Worm (Caenorhabditis elegans) whole organism, young adult: ENCODE results near the gene Y40C5A.4.

ENCODE experiments used
- B0261.1 ChIP-seq: sonication (generic microtip); optimal IDR thresholded peaks from 2 replicates; lab custom pipeline; 2016; ENCODE audit warnings: mild to moderate bottlenecking, missing genetic modification characterization, moderate library complexity, missing compliant biosample characterization
- B0336.3 ChIP-seq: fragments of 200-800 bp; sonication (Bioruptor generic); IDR thresholded peaks from 2 replicates; pipeline ENCODE4 v1.3.6; 2022; ENCODE audit warnings: missing genetic modification characterization, missing compliant biosample characterization
- F33H1.4 ChIP-seq: fragments of 200-800 bp; sonication (Bioruptor generic); IDR thresholded peaks from 2 replicates; pipeline ENCODE4 v1.3.6; 2022; ENCODE audit warnings: missing genetic modification reagents, missing genetic modification characterization, missing compliant biosample characterization
- F37B4.10 ChIP-seq: fragments of 200-800 bp; sonication (Bioruptor generic); IDR thresholded peaks from 2 replicates; pipeline ENCODE4 v1.3.6; 2022; ENCODE audit warnings: missing genetic modification characterization, missing compliant biosample characterization
- F55B11.4 ChIP-seq: sonication (generic microtip); optimal IDR thresholded peaks from 2 replicates; lab custom pipeline; 2016; ENCODE audit warnings: missing compliant biosample characterization, missing genetic modification characterization, borderline replicate concordance; ENCODE audit not compliant: insufficient read depth
- F57A8.1 ChIP-seq: fragments of 200-800 bp; sonication (Bioruptor generic); optimal IDR thresholded peaks from 2 replicates; lab custom pipeline; 2018; ENCODE audit warnings: mild to moderate bottlenecking, missing genetic modification characterization, moderate library complexity, missing compliant biosample characterization
- T07F8.4 ChIP-seq: sonication (generic microtip); optimal IDR thresholded peaks from 2 replicates; lab custom pipeline; 2016; ENCODE audit warnings: mild to moderate bottlenecking, missing genetic modification characterization, moderate library complexity, missing compliant biosample characterization
- Y79H2A.3 ChIP-seq: fragments of 200-800 bp; sonication (Bioruptor generic); conservative IDR thresholded peaks from 2 replicates; pipeline ENCODE4 v1.3.6; 2022; ENCODE audit warnings: missing genetic modification reagents, missing genetic modification characterization, missing compliant biosample characterization
- atf-7 ChIP-seq: sonication (generic microtip); optimal IDR thresholded peaks from 2 replicates; lab custom pipeline; 2017; ENCODE audit warnings: mild to moderate bottlenecking, missing genetic modification characterization, missing compliant biosample characterization
- attf-5 ChIP-seq: fragments of 200-800 bp; sonication (Bioruptor generic); optimal IDR thresholded peaks from 2 replicates; lab custom pipeline; 2018; ENCODE audit warnings: mild to moderate bottlenecking, missing genetic modification characterization, missing compliant biosample characterization
- cebp-1 ChIP-seq, 2 experiments: fragments of 200-800 bp in 1 of 2; sonication (Bioruptor generic) in 1 of 2; sonication (generic microtip) in 1 of 2; IDR thresholded peaks in 1 of 2; optimal IDR thresholded peaks in 1 of 2; 2 replicates each; pipeline versions ENCODE4 v1.3.6 to Lab custom; 2017 to 2022; ENCODE audit warnings: missing compliant biosample characterization in 2 of 2, missing genetic modification characterization in 2 of 2, mild to moderate bottlenecking in 1 of 2, missing genetic modification reagents in 1 of 2, moderate library complexity in 1 of 2
- chd-7 ChIP-seq: sonication (generic microtip); optimal IDR thresholded peaks from 2 replicates; lab custom pipeline; 2016; ENCODE audit warnings: mild to moderate bottlenecking, missing genetic modification characterization, moderate library complexity, missing compliant biosample characterization
- dox-1 ChIP-seq: fragments of 200-800 bp; sonication (Bioruptor generic); IDR thresholded peaks from 2 replicates; pipeline ENCODE4 v1.3.6; 2022; ENCODE audit warnings: missing genetic modification reagents, missing genetic modification characterization, missing compliant biosample characterization
- dpl-1 ChIP-seq: fragments of 150-350 bp; optimal IDR thresholded peaks from 2 replicates; lab custom pipeline; 2014; ENCODE audit warnings: missing biosample characterization, missing genetic modification reagents, missing genetic modification characterization
- ets-4 ChIP-seq: fragments of 200-800 bp; sonication (Bioruptor generic); optimal IDR thresholded peaks from 2 replicates; lab custom pipeline; 2018; ENCODE audit warnings: mild to moderate bottlenecking, missing genetic modification characterization, missing compliant biosample characterization
- fkh-3 ChIP-seq: sonication (generic microtip); optimal IDR thresholded peaks from 2 replicates; lab custom pipeline; 2016; ENCODE audit warnings: mild to moderate bottlenecking, missing genetic modification characterization, missing compliant biosample characterization
- hlh-26 ChIP-seq: fragments of 200-800 bp; sonication (Bioruptor generic); conservative IDR thresholded peaks from 2 replicates; pipeline ENCODE4 v1.3.6; 2022; ENCODE audit warnings: missing genetic modification reagents, missing genetic modification characterization, missing compliant biosample characterization
- hsf-1 ChIP-seq: fragments of 200-800 bp; sonication (Bioruptor generic); IDR thresholded peaks from 2 replicates; pipeline ENCODE4 v1.3.6; 2022; ENCODE audit warnings: missing genetic modification reagents, missing genetic modification characterization, missing compliant biosample characterization
- lin-54 ChIP-seq: fragments of 200-800 bp; sonication (Bioruptor generic); optimal IDR thresholded peaks from 2 replicates; lab custom pipeline; 2018; ENCODE audit warnings: mild to moderate bottlenecking, missing genetic modification characterization, missing compliant biosample characterization
- madf-10 ChIP-seq: sonication (generic microtip); optimal IDR thresholded peaks from 2 replicates; lab custom pipeline; 2016; ENCODE audit warnings: mild to moderate bottlenecking, missing genetic modification characterization, missing compliant biosample characterization
- nfya-1 ChIP-seq: sonication (generic microtip); optimal IDR thresholded peaks from 2 replicates; lab custom pipeline; 2017; ENCODE audit warnings: antibody characterized with exemption, missing compliant biosample characterization, missing genetic modification characterization, borderline replicate concordance; ENCODE audit not compliant: insufficient read depth
- nfya-2 ChIP-seq: fragments of 200-800 bp; sonication (Bioruptor generic); IDR thresholded peaks from 2 replicates; pipeline ENCODE4 v1.3.6; 2022; ENCODE audit warnings: missing genetic modification reagents, missing genetic modification characterization, missing compliant biosample characterization
- nhr-27 ChIP-seq: fragments of 200-800 bp; sonication (Bioruptor generic); optimal IDR thresholded peaks from 2 replicates; lab custom pipeline; 2018; ENCODE audit warnings: mild to moderate bottlenecking, missing genetic modification characterization, moderate library complexity, missing compliant biosample characterization
- nhr-80 ChIP-seq: sonication (generic microtip); optimal IDR thresholded peaks from 2 replicates; lab custom pipeline; 2016; ENCODE audit warnings: missing genetic modification characterization, missing compliant biosample characterization
- rcor-1 ChIP-seq: fragments of 200-800 bp; sonication (Bioruptor generic); IDR thresholded peaks from 2 replicates; pipeline ENCODE4 v1.3.6; 2022; ENCODE audit warnings: missing genetic modification reagents, missing genetic modification characterization, missing compliant biosample characterization
- snpc-1.1 ChIP-seq: sonication (generic microtip); optimal IDR thresholded peaks from 2 replicates; lab custom pipeline; 2017; ENCODE audit warnings: missing genetic modification characterization, mild to moderate bottlenecking, missing compliant biosample characterization, antibody characterized with exemption, moderate library complexity, missing genotype, missing genetic modification reagents; ENCODE audit not compliant: insufficient read depth
- sptf-2 ChIP-seq: fragments of 200-800 bp; sonication (Bioruptor generic); optimal IDR thresholded peaks from 2 replicates; lab custom pipeline; 2018; ENCODE audit warnings: mild to moderate bottlenecking, missing genetic modification characterization, missing compliant biosample characterization
- tbx-9 ChIP-seq: sonication (generic microtip); optimal IDR thresholded peaks from 2 replicates; lab custom pipeline; 2016; ENCODE audit warnings: borderline replicate concordance, missing genetic modification characterization, inconsistent platforms, missing compliant biosample characterization
- unc-62 ChIP-seq: fragments of 150-350 bp; optimal IDR thresholded peaks from 2 replicates; lab custom pipeline; 2014; ENCODE audit warnings: missing biosample characterization, missing genetic modification reagents, missing genetic modification characterization
- ztf-26 ChIP-seq: sonication (generic microtip); optimal IDR thresholded peaks from 2 replicates; lab custom pipeline; 2017; ENCODE audit warnings: missing genetic modification characterization, missing compliant biosample characterization
- ztf-6 ChIP-seq: fragments of 200-800 bp; sonication (Bioruptor generic); IDR thresholded peaks from 2 replicates; pipeline ENCODE4 v1.3.6; 2022; ENCODE audit warnings: missing genetic modification reagents, missing genetic modification characterization, missing compliant biosample characterization

The Y40C5A.4 gene

ce11 chrIV:7338042-7338441 lies 26.9 kb downstream of the Y40C5A.4 start:
- no peak for TF ChIP-seq tbx-9 (tag; lab: Kevin White, UChicago)
- 0 out of 2 replicates have a peak, but pooled peaks have one; percentile 21 for TF ChIP-seq hsf-1 (GFP tag; lab: Robert Waterston, UW)

ce11 chrIV:7332695-7333094 lies 32.2 kb downstream of the Y40C5A.4 start, which contains the start of gene ocr-4:
ocr-4 (minus strand) TSS chrIV:7332795.
- no peak for TF ChIP-seq cebp-1 (GFP tag; IDR thresholded peaks at IDR 0.05; lab: Robert Waterston, UW)
- TF ChIP-seq cebp-1 (tag; optimal IDR thresholded peaks at IDR 0.05; lab: Kevin White, UChicago), result no peak
- TF ChIP-seq lin-54 (GFP tag; lab: Kevin White, UChicago), result no peak
- no peak for TF ChIP-seq atf-7 (tag; lab: Kevin White, UChicago)
- no peak for TF ChIP-seq attf-5 (GFP tag; lab: Kevin White, UChicago)
- TF ChIP-seq nhr-27, result no peak
- no peak for TF ChIP-seq F33H1.4 (GFP tag; lab: Robert Waterston, UW)
- TF ChIP-seq dpl-1 (GFP tag; lab: Kevin White, UChicago), result no peak
- TF ChIP-seq hlh-26, result no peak
- no peak for TF ChIP-seq B0261.1 (tag; lab: Kevin White, UChicago)
- no peak for TF ChIP-seq F55B11.4 (tag; lab: Kevin White, UChicago)
- no peak for TF ChIP-seq nfya-2 (GFP tag; lab: Robert Waterston, UW)
- TF ChIP-seq nfya-1, result no peak
- TF ChIP-seq B0336.3 (GFP tag; lab: Robert Waterston, UW), result no peak
- TF ChIP-seq Y79H2A.3 (GFP tag; lab: Robert Waterston, UW), result no peak
- TF ChIP-seq T07F8.4 (tag; lab: Kevin White, UChicago), result no peak
- no peak for TF ChIP-seq F57A8.1 (GFP tag; lab: Kevin White, UChicago)
- TF ChIP-seq unc-62, result no peak
- TF ChIP-seq ztf-6 (GFP tag; lab: Robert Waterston, UW), result no peak
- no peak for TF ChIP-seq madf-10 (tag; lab: Kevin White, UChicago)
- TF ChIP-seq, all 124 proteins: peak for 0

DNA sequence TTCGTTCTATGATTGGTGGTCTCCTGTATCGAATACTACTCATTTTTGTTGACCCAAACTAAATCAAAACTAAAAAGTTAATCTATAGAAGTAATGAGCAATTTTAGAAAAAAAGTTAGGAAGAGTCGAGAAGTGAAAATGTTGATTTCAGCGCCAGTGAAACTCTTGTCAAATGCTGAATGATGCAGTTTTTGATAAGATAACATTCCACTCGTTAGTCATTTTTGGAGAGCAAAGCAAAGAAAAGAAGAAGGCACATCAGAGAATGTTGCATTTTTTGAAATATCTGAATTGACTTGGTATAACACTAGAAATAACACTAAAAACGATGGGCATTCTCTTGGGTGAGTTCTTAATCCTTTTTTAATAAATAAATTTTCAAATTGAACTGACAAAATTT lies 36.0 kb downstream of the Y40C5A.4 start, which contains the start of gene sqst-2:
sqst-2 (minus strand) TSS at position 58 of the 400 bp plus-strand sequence.
- no peak for TF ChIP-seq F37B4.10 (GFP tag; lab: Robert Waterston, UW)
- peak; percentile 66 for TF ChIP-seq nhr-80

DNA sequence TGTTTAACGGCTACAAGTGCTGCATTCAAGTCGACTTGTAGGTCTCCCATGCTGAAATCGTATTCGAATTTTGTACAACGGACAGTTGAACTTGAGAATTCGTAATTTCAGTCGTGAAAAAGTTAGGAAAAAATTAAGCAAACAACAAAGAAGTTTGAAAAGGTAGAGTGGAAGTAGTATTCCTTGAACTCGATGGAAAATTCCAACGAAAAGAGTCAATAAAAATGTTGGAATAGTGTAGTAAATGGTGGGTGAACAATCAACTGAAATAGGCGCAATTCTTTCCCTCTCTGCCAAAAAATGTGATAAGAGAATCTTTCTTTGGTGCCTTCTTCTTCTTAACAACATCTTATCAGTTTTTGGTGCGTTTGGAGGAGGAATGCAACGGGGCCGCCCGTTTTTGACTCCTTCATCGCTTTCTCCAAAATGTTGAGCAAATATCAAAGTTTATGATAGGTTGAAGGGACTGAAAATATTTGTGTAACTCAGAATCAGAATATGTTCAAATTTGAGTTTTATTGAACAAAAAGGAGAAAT lies 38.2 kb downstream of the Y40C5A.4 start, which contains the start of gene ifo-1:
ifo-1 (minus strand) TSS at position 51 of the 537 bp plus-strand sequence.
- no peak for TF ChIP-seq unc-62
- no peak for TF ChIP-seq tbx-9 (tag; lab: Kevin White, UChicago)
- TF ChIP-seq dox-1 (GFP tag; lab: Robert Waterston, UW), result peak; percentile 63; the same call in 1 of the 2 replicates
- TF ChIP-seq nhr-27, result no peak
- no peak for TF ChIP-seq rcor-1 (GFP tag; lab: Robert Waterston, UW)
- TF ChIP-seq chd-7 (tag; lab: Kevin White, UChicago), result no peak
- peak; percentile 99 for TF ChIP-seq nhr-80
- no peak for TF ChIP-seq snpc-1.1 (tag; lab: Kevin White, UChicago)
- no peak for TF ChIP-seq fkh-3 (tag; lab: Kevin White, UChicago)
- TF ChIP-seq cebp-1 (GFP tag; IDR thresholded peaks at IDR 0.05; lab: Robert Waterston, UW), result no peak
- TF ChIP-seq cebp-1 (tag; optimal IDR thresholded peaks at IDR 0.05; lab: Kevin White, UChicago), result no peak
- no peak for TF ChIP-seq sptf-2 (GFP tag; lab: Kevin White, UChicago)
- TF ChIP-seq B0336.3 (GFP tag; lab: Robert Waterston, UW), result no peak
- no peak for TF ChIP-seq dpl-1 (GFP tag; lab: Kevin White, UChicago)
- no peak for TF ChIP-seq ztf-26 (tag; lab: Kevin White, UChicago)
- peak; percentile 3 for TF ChIP-seq ets-4
- TF ChIP-seq, all 124 proteins: peak for 3
